Fruit fly (Drosophila melanogaster) whole organism, embryonic: Measurements from ENCODE around the gene Xe7.

ENCODE experiments used
- Antp ChIP-seq: fragments of 200-800 bp; sonication (Bioruptor generic); optimal IDR thresholded peaks from 3 replicates; lab custom pipeline; 2016; ENCODE audit warnings: missing biosample characterization, missing genetic modification characterization
- Awh ChIP-seq: fragments of 200-800 bp; sonication (Bioruptor generic); IDR thresholded peaks from 2 replicates; pipeline ENCODE4, ENCODE4 v1.3.6; 2022; ENCODE audit warnings: missing biosample characterization, missing genetic modification characterization
- CG10209 ChIP-seq: fragments of 200-800 bp; sonication (Bioruptor generic); optimal IDR thresholded peaks from 3 replicates; lab custom pipeline; 2017; ENCODE audit warnings: missing biosample characterization, mild to moderate bottlenecking, missing genetic modification characterization, missing genetic modification reagents
- CG10431 ChIP-seq: fragments of 200-800 bp; sonication (Bioruptor generic); optimal IDR thresholded peaks from 3 replicates; lab custom pipeline; 2018; ENCODE audit warnings: missing biosample characterization, mild to moderate bottlenecking, missing genetic modification characterization
- CG11093 ChIP-seq: fragments of 200-800 bp; sonication (Bioruptor generic); IDR thresholded peaks from 3 replicates; pipeline ENCODE4 v1.3.6; 2022; ENCODE audit warnings: missing biosample characterization, missing genetic modification characterization
- CG11695 ChIP-seq: fragments of 200-800 bp; sonication (Bioruptor generic); IDR thresholded peaks from 3 replicates; pipeline ENCODE4 v1.3.6; 2022; ENCODE audit warnings: missing biosample characterization, missing genetic modification characterization
- CG12236 ChIP-seq: fragments of 200-800 bp; sonication (Bioruptor generic); optimal IDR thresholded peaks from 2 replicates; lab custom pipeline; 2016; ENCODE audit warnings: missing biosample characterization, missing genetic modification characterization
- CG1233 ChIP-seq: fragments of 200-800 bp; sonication (Bioruptor generic); optimal IDR thresholded peaks from 4 replicates; lab custom pipeline; 2018; ENCODE audit warnings: missing biosample characterization, mild to moderate bottlenecking, missing genetic modification characterization
- CG17328 ChIP-seq: fragments of 200-800 bp; sonication (Bioruptor generic); IDR thresholded peaks from 2 replicates; pipeline ENCODE4 v1.3.6; 2022; ENCODE audit warnings: missing biosample characterization, missing genetic modification characterization
- CG17359 ChIP-seq: fragments of 200-800 bp; sonication (Bioruptor generic); optimal IDR thresholded peaks from 3 replicates; lab custom pipeline; 2018; ENCODE audit warnings: missing biosample characterization, mild to moderate bottlenecking, missing genetic modification characterization, moderate library complexity
- CG18476 ChIP-seq: fragments of 200-800 bp; sonication (Bioruptor generic); optimal IDR thresholded peaks from 2 replicates; lab custom pipeline; 2016; ENCODE audit warnings: missing biosample characterization, mild to moderate bottlenecking, missing genetic modification characterization
- CG2129 ChIP-seq: fragments of 200-800 bp; sonication (Bioruptor generic); IDR thresholded peaks from 2 replicates; pipeline ENCODE4 v1.3.6; 2022; ENCODE audit warnings: missing biosample characterization, missing genetic modification characterization; ENCODE audit not compliant: partially characterized antibody
- CG31388 ChIP-seq: fragments of 200-800 bp; sonication (Bioruptor generic); optimal IDR thresholded peaks from 2 replicates; lab custom pipeline; 2016; ENCODE audit warnings: missing biosample characterization, missing genetic modification characterization
- CG3726 ChIP-seq: fragments of 200-800 bp; sonication (Bioruptor generic); IDR thresholded peaks from 3 replicates; pipeline ENCODE4, ENCODE4 v1.3.6; 2022; ENCODE audit warnings: missing biosample characterization, missing genetic modification characterization
- CG43689 ChIP-seq: fragments of 200-800 bp; sonication (Bioruptor generic); IDR thresholded peaks from 2 replicates; pipeline ENCODE4 v1.3.6; 2022; ENCODE audit warnings: missing biosample characterization, missing genetic modification characterization
- CG4707 ChIP-seq: fragments of 200-800 bp; sonication (Bioruptor generic); optimal IDR thresholded peaks from 2 replicates; lab custom pipeline; 2018; ENCODE audit warnings: missing biosample characterization, mild to moderate bottlenecking, missing genetic modification characterization, moderate library complexity
- CG5180 ChIP-seq: fragments of 200-800 bp; sonication (Bioruptor generic); optimal IDR thresholded peaks from 3 replicates; lab custom pipeline; 2017; ENCODE audit warnings: missing biosample characterization, missing genetic modification characterization, mild to moderate bottlenecking, moderate library complexity, missing genetic modification reagents
- CG5245 ChIP-seq: fragments of 200-800 bp; sonication (Bioruptor generic); optimal IDR thresholded peaks from 3 replicates; lab custom pipeline; 2016; ENCODE audit warnings: missing biosample characterization, missing genetic modification characterization
- CG6175 ChIP-seq: fragments of 200-800 bp; sonication (Bioruptor generic); IDR thresholded peaks from 3 replicates; pipeline ENCODE4 v1.3.6; 2022; ENCODE audit warnings: missing biosample characterization, missing genetic modification characterization
- CG6854 ChIP-seq: fragments of 200-800 bp; sonication (Bioruptor generic); optimal IDR thresholded peaks from 3 replicates; lab custom pipeline; 2017; ENCODE audit warnings: missing biosample characterization, mild to moderate bottlenecking, missing genetic modification characterization
- CG7839 ChIP-seq: fragments of 200-800 bp; sonication (Bioruptor generic); optimal IDR thresholded peaks from 3 replicates; lab custom pipeline; 2018; ENCODE audit warnings: missing biosample characterization, mild to moderate bottlenecking, missing genetic modification characterization, moderate library complexity
- CG8281 ChIP-seq: fragments of 200-800 bp; sonication (Bioruptor generic); optimal IDR thresholded peaks from 2 replicates; lab custom pipeline; 2018; ENCODE audit warnings: missing biosample characterization, mild to moderate bottlenecking, missing genetic modification characterization, moderate library complexity
- Camta ChIP-seq: fragments of 200-800 bp; sonication (Bioruptor generic); optimal IDR thresholded peaks from 2 replicates; lab custom pipeline; 2016; ENCODE audit warnings: missing biosample characterization, missing genetic modification characterization
- HLHmδ ChIP-seq: fragments of 200-800 bp; sonication (Bioruptor generic); optimal IDR thresholded peaks from 2 replicates; lab custom pipeline; 2018; ENCODE audit warnings: missing biosample characterization, mild to moderate bottlenecking, missing genetic modification characterization, moderate library complexity
- Lhr ChIP-seq: fragments of 200-800 bp; sonication (Bioruptor generic); optimal IDR thresholded peaks from 3 replicates; lab custom pipeline; 2017; ENCODE audit warnings: mild to moderate bottlenecking, missing biosample characterization, missing genetic modification reagents, missing genetic modification characterization
- NK7.1 ChIP-seq: fragments of 200-800 bp; sonication (Bioruptor generic); optimal IDR thresholded peaks from 3 replicates; lab custom pipeline; 2016; ENCODE audit warnings: missing biosample characterization, missing genetic modification characterization
- Optix ChIP-seq: fragments of 200-800 bp; sonication (Bioruptor generic); IDR thresholded peaks from 3 replicates; pipeline ENCODE4 v1.3.6; 2022; ENCODE audit warnings: missing biosample characterization, missing genetic modification characterization
- Taf1 ChIP-seq: fragments of 200-800 bp; sonication (Bioruptor generic); IDR thresholded peaks from 2 replicates; pipeline ENCODE4 v1.3.6; 2022; ENCODE audit warnings: missing biosample characterization, missing genetic modification characterization
- amos ChIP-seq: fragments of 200-800 bp; sonication (Bioruptor generic); IDR thresholded peaks from 2 replicates; pipeline ENCODE4 v1.3.6; 2022; ENCODE audit warnings: missing biosample characterization, missing genetic modification characterization; ENCODE audit not compliant: partially characterized antibody
- aop ChIP-seq: fragments of 200-800 bp; sonication (Bioruptor generic); IDR thresholded peaks from 2 replicates; pipeline ENCODE4 v1.3.6; 2022; ENCODE audit warnings: missing biosample characterization, missing genetic modification characterization
- bigmax ChIP-seq: fragments of 200-800 bp; sonication (Bioruptor generic); optimal IDR thresholded peaks from 2 replicates; lab custom pipeline; 2018; ENCODE audit warnings: missing biosample characterization, mild to moderate bottlenecking, missing genetic modification characterization
- corto ChIP-seq: fragments of 200-800 bp; sonication (Bioruptor generic); optimal IDR thresholded peaks from 2 replicates; lab custom pipeline; 2016; ENCODE audit warnings: missing biosample characterization, mild to moderate bottlenecking, missing genetic modification characterization, moderate library complexity
- crp ChIP-seq, 2 experiments: fragments of 200-800 bp; sonication (Bioruptor generic); optimal IDR thresholded peaks; 2 replicates in 1 of 2; 3 replicates in 1 of 2; lab custom pipeline; 2017; ENCODE audit warnings: missing biosample characterization in 2 of 2, missing genetic modification characterization in 2 of 2, mild to moderate bottlenecking in 1 of 2, moderate library complexity in 1 of 2
- eyg ChIP-seq: fragments of 200-800 bp; sonication (Bioruptor generic); optimal IDR thresholded peaks from 3 replicates; lab custom pipeline; 2016; ENCODE audit warnings: missing biosample characterization, missing genetic modification characterization
- fd64A ChIP-seq: fragments of 200-800 bp; sonication (Bioruptor generic); optimal IDR thresholded peaks from 3 replicates; lab custom pipeline; 2018; ENCODE audit warnings: missing biosample characterization, mild to moderate bottlenecking, missing genetic modification characterization
- gce ChIP-seq: fragments of 200-800 bp; sonication (Bioruptor generic); IDR thresholded peaks from 3 replicates; pipeline ENCODE4 v1.3.6; 2022; ENCODE audit warnings: missing biosample characterization, missing genetic modification characterization
- gcm ChIP-seq: fragments of 200-800 bp; sonication (Bioruptor generic); optimal IDR thresholded peaks from 2 replicates; lab custom pipeline; 2019; ENCODE audit warnings: missing biosample characterization, mild to moderate bottlenecking, missing genetic modification characterization, moderate library complexity
- hth ChIP-seq: fragments of >200 bp; optimal IDR thresholded peaks from 2 replicates; lab custom pipeline; 2017; ENCODE audit warnings: inconsistent platforms
- kni ChIP-seq: fragments of 200-800 bp; sonication (Bioruptor generic); optimal IDR thresholded peaks from 3 replicates; lab custom pipeline; 2017; ENCODE audit warnings: mild to moderate bottlenecking, missing biosample characterization, missing genetic modification reagents, missing genetic modification characterization
- mirr ChIP-seq: fragments of 200-800 bp; sonication (Bioruptor generic); optimal IDR thresholded peaks from 3 replicates; lab custom pipeline; 2018; ENCODE audit warnings: missing biosample characterization, mild to moderate bottlenecking, missing genetic modification characterization
- mld ChIP-seq: fragments of 200-800 bp; sonication (Bioruptor generic); IDR thresholded peaks from 3 replicates; pipeline ENCODE4 v1.3.6; 2022; ENCODE audit warnings: missing biosample characterization, missing genetic modification characterization; ENCODE audit not compliant: partially characterized antibody
- phol ChIP-seq: fragments of 200-800 bp; sonication (Bioruptor generic); optimal IDR thresholded peaks from 3 replicates; lab custom pipeline; 2018; ENCODE audit warnings: missing biosample characterization, mild to moderate bottlenecking, missing genetic modification characterization, moderate library complexity
- row ChIP-seq: fragments of 200-800 bp; sonication (Bioruptor generic); IDR thresholded peaks from 3 replicates; pipeline ENCODE4 v1.3.6; 2022; ENCODE audit warnings: missing biosample characterization, missing genetic modification characterization
- sim ChIP-seq: fragments of 200-800 bp; sonication (Bioruptor generic); IDR thresholded peaks from 2 replicates; pipeline ENCODE4 v1.3.6; 2022; ENCODE audit warnings: missing biosample characterization, missing genetic modification characterization
- toy ChIP-seq: fragments of 200-800 bp; sonication (Bioruptor generic); IDR thresholded peaks from 2 replicates; pipeline ENCODE4 v1.3.6; 2022; ENCODE audit warnings: missing biosample characterization, missing genetic modification characterization
- trh ChIP-seq: fragments of 200-800 bp; sonication (Bioruptor generic); optimal IDR thresholded peaks from 2 replicates; lab custom pipeline; 2016; ENCODE audit warnings: missing biosample characterization, missing genetic modification characterization
- twi ChIP-seq: fragments of 200-800 bp; optimal IDR thresholded peaks from 2 replicates; lab custom pipeline; 2019; ENCODE audit warnings: missing biosample characterization, mild to moderate bottlenecking, missing genetic modification characterization, moderate library complexity
- vnd ChIP-seq: fragments of 200-800 bp; sonication (Bioruptor generic); IDR thresholded peaks from 3 replicates; pipeline ENCODE4 v1.3.6; 2022; ENCODE audit warnings: missing biosample characterization, missing genetic modification characterization; ENCODE audit not compliant: partially characterized antibody

Gene Xe7

DNA sequence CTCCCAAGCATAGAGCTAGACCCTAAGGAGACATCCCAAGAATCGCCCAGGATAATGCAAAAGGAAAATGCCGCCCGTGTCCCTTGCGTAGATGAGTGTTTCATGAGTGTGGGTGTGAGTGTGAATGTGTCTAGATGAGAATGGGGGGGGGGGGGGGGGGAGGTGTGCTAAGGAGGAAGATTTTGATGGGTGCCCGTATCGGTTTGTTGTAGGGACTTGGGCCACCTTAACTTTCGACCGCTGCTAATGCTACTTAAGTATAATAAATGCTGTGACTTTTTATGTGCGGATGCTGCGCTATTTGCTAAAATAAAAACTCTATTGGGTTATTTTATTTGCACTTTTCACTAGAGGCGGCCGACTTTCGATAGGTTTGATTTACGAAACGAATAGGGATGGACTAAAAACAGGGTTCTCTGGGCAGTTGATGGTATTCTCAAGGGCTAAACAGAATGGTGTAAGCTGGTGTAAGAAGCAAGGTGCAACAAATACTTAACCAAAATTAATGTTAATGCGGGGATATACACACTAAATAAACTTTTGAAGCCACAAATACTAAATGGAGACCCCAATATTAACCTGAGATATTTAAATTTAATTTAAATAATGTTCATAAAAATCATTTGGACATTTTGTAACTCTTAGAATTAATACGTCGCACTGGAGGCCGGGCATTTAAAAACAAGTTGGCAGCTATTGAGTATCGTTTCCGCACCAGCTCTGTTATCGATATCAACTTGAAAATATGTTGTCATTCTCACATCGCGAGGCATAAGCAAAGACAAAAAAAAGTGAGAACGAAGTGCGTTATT, at the start of gene Xe7, which contains the start of gene Atg17 (continued):
- TF ChIP-seq aop (GFP tag; lab: Robert Waterston, UW) (no peak), crp (GFP tag; optimal IDR thresholded peaks at IDR 0.05; lab: Kevin White, UChicago) (peak in 1 of 2 experiments; percentile 45), CG11093 (GFP tag; lab: Robert Waterston, UW) (peak; percentile 94), CG10431 (GFP tag; lab: Kevin White, UChicago) (peak; percentile 18), CG3726 (GFP tag; lab: Robert Waterston, UW) (peak; percentile 73; the same call in 2 of the 3 replicates), gce (peak; percentile 54; the same call in 1 of the 3 replicates), vnd (peak; percentile 58; the same call in 2 of the 3 replicates), CG6175 (GFP tag; lab: Robert Waterston, UW) (peak; percentile 85; the same call in 2 of the 3 replicates), NK7.1 (GFP tag; lab: Kevin White, UChicago) (peak; percentile 52), CG5180 (GFP tag; lab: Kevin White, UChicago) (no peak), CG18476 (peak; percentile 81), Awh (GFP tag; lab: Robert Waterston, UW) (peak; percentile 67), kni (peak; percentile 10), phol (tag; lab: Kevin White, UChicago) (peak; percentile 95), CG8281 (tag; lab: Kevin White, UChicago) (peak; percentile 79), CG10209 (peak; percentile 92), toy (peak; percentile 80), Taf1 (GFP tag; lab: Robert Waterston, UW) (peak; percentile 86), hth (no peak), eyg (GFP tag; lab: Kevin White, UChicago) (peak; percentile 57), row (GFP tag; lab: Robert Waterston, UW) (peak; percentile 95), Antp (GFP tag; lab: Kevin White, UChicago) (peak; percentile 93), Camta (GFP tag; lab: Kevin White, UChicago) (peak; percentile 84), CG11695 (GFP tag; lab: Robert Waterston, UW) (peak; percentile 85), CG2129 (GFP tag; lab: Robert Waterston, UW) (peak; percentile 37; the same call in 1 of the 2 replicates), sim (0 out of 2 replicates have a peak, but pooled peaks have one; percentile 40), CG12236 (peak; percentile 53), CG17328 (GFP tag; lab: Robert Waterston, UW) (peak; percentile 72), corto (peak; percentile 64), CG6854 (peak; percentile 25), gcm (GFP tag; lab: Kevin White, UChicago) (peak; percentile 67), Lhr (GFP tag; lab: Kevin White, UChicago) (peak; percentile 85), trh (GFP tag; lab: Kevin White, UChicago) (peak; percentile 92), amos (GFP tag; lab: Robert Waterston, UW) (peak; percentile 59), CG7839 (tag; lab: Kevin White, UChicago) (peak; percentile 94), fd64A (GFP tag; lab: Kevin White, UChicago) (no peak), twi (tag; lab: Kevin White, UChicago) (peak; percentile 90), mld (no peak), Optix (peak; percentile 81), mirr (GFP tag; lab: Kevin White, UChicago) (peak; percentile 73), CG5245 (GFP tag; lab: Kevin White, UChicago) (peak; percentile 72), CG17359 (tag; lab: Kevin White, UChicago) (peak; percentile 89), CG31388 (GFP tag; lab: Kevin White, UChicago) (peak; percentile 86), CG4707 (peak; percentile 16), HLHmδ (GFP tag; lab: Kevin White, UChicago) (no peak), CG1233 (peak; percentile 88), bigmax (no peak), CG43689 (GFP tag; lab: Robert Waterston, UW) (peak; percentile 67; the same call in 1 of the 2 replicates)
